Fruit fly (Drosophila melanogaster) ovary, adult (tissue): ENCODE results near the gene CG3285.
A peak's percentile ranks its signal among the peaks of the same experiment; 100 is the strongest.

Experiments used
- CG17801 ChIP-seq: fragments of 200-800 bp; optimal IDR thresholded peaks from 2 replicates; lab custom pipeline; 2019; ENCODE audit warnings: missing biosample characterization, mild to moderate bottlenecking, missing genetic modification characterization, moderate library complexity; ENCODE audit not compliant: partially characterized antibody

The CG3285 gene

dm6 chr2L:3330628-3331027 lies at the start of gene CG3285:
Gene CG3285 (plus strand): TSS chr2L:3330928.
- TF ChIP-seq CG17801 (GFP tag; lab: Kevin White, UChicago), result no peak

dm6 chr2L:3293718-3294340 lies 36.9 kb upstream of the CG3285 start:
- TF ChIP-seq CG17801 (GFP tag; lab: Kevin White, UChicago), result no peak

- TF ChIP-seq CG17801 (GFP tag; lab: Kevin White, UChicago), result no peak
These were observed 36.2 kb upstream of the CG3285 start, which contains the start of gene CG9664 for dm6 chr2L:3294572-3294971. Gene CG9664 (minus strand): TSS chr2L:3294706.

dm6 chr2L:3298065-3298469 lies 32.7 kb upstream of the CG3285 start:
- TF ChIP-seq CG17801 (GFP tag; lab: Kevin White, UChicago), result no peak

dm6 chr2L:3299142-3299541 lies 31.6 kb upstream of the CG3285 start:
- TF ChIP-seq CG17801 (GFP tag; lab: Kevin White, UChicago), result no peak

dm6 chr2L:3299803-3300202 lies 30.9 kb upstream of the CG3285 start:
- TF ChIP-seq CG17801 (GFP tag; lab: Kevin White, UChicago), result no peak

- no peak for TF ChIP-seq CG17801 (GFP tag; lab: Kevin White, UChicago)
These were observed 29.7 kb upstream of the CG3285 start for dm6 chr2L:3301058-3301457.

dm6 chr2L:3301755-3302499 lies 28.8 kb upstream of the CG3285 start:
- TF ChIP-seq CG17801 (GFP tag; lab: Kevin White, UChicago), result peak; percentile 99

- peak; percentile 24 for TF ChIP-seq CG17801 (GFP tag; lab: Kevin White, UChicago)
These were observed 27.5 kb upstream of the CG3285 start, which contains the start of gene CG9663 for dm6 chr2L:3302958-3303842. Gene CG9663 (minus strand): TSS chr2L:3303130.

- no peak for TF ChIP-seq CG17801 (GFP tag; lab: Kevin White, UChicago)
These were observed 26.8 kb upstream of the CG3285 start, which contains the start of gene CG3277 for dm6 chr2L:3303893-3304292. Gene CG3277 (plus strand): TSS chr2L:3304100.

- no peak for TF ChIP-seq CG17801 (GFP tag; lab: Kevin White, UChicago)
These were observed 25.6 kb upstream of the CG3285 start for dm6 chr2L:3304831-3305828.

- no peak for TF ChIP-seq CG17801 (GFP tag; lab: Kevin White, UChicago)
These were observed 23.5 kb upstream of the CG3285 start for dm6 chr2L:3307189-3307588.

dm6 chr2L:3308529-3309272 lies 22.0 kb upstream of the CG3285 start, which contains the start of gene CG15406:
Gene CG15406 (plus strand): TSS chr2L:3309222.
- TF ChIP-seq CG17801 (GFP tag; lab: Kevin White, UChicago), result no peak
